Fruit fly (Drosophila melanogaster) whole organism, pupa: ENCODE results near the gene mbm.
A peak's percentile ranks its signal among the peaks of the same experiment; 100 is the strongest.

Source experiments
- CG14655 ChIP-seq: fragments of 200-800 bp; sonication (Bioruptor generic); optimal IDR thresholded peaks from 3 replicates; lab custom pipeline; 2017; ENCODE audit warnings: mild to moderate bottlenecking, missing biosample characterization, missing genetic modification reagents, missing genetic modification characterization
- CG34367 ChIP-seq: fragments of 200-800 bp; sonication (Bioruptor generic); optimal IDR thresholded peaks from 2 replicates; lab custom pipeline; 2018; ENCODE audit warnings: missing biosample characterization, mild to moderate bottlenecking, missing genetic modification characterization
- CG4496 ChIP-seq: fragments of 200-800 bp; sonication (Bioruptor generic); IDR thresholded peaks from 3 replicates; pipeline ENCODE4 v1.3.6; 2022; ENCODE audit warnings: missing biosample characterization, missing genetic modification characterization
- CG9948 ChIP-seq: fragments of 200-800 bp; sonication (Bioruptor generic); optimal IDR thresholded peaks from 2 replicates; lab custom pipeline; 2018; ENCODE audit warnings: missing biosample characterization, mild to moderate bottlenecking, missing genetic modification characterization, moderate library complexity
- EcR ChIP-seq: fragments of 200-800 bp; sonication (Bioruptor generic); optimal IDR thresholded peaks from 3 replicates; lab custom pipeline; 2019; ENCODE audit warnings: missing biosample characterization, missing genetic modification characterization, mild to moderate bottlenecking, moderate library complexity, missing genetic modification reagents
- Pif1B ChIP-seq: fragments of 200-800 bp; sonication (Bioruptor generic); optimal IDR thresholded peaks from 3 replicates; lab custom pipeline; 2016; ENCODE audit warnings: missing biosample characterization, missing genetic modification characterization
- Snoo ChIP-seq: fragments of 200-800 bp; sonication (Bioruptor generic); optimal IDR thresholded peaks from 3 replicates; lab custom pipeline; 2017; ENCODE audit warnings: missing biosample characterization, mild to moderate bottlenecking, missing genetic modification characterization, inconsistent platforms
- fd96Ca ChIP-seq: fragments of 200-800 bp; sonication (Bioruptor generic); IDR thresholded peaks from 3 replicates; pipeline ENCODE4 v1.3.6; 2022; ENCODE audit warnings: missing biosample characterization, missing genetic modification characterization
- rn ChIP-seq: fragments of 200-800 bp; sonication (Bioruptor generic); IDR thresholded peaks from 2 replicates; pipeline ENCODE4 v1.3.6; 2022; ENCODE audit warnings: missing biosample characterization, missing genetic modification characterization

DNA sequence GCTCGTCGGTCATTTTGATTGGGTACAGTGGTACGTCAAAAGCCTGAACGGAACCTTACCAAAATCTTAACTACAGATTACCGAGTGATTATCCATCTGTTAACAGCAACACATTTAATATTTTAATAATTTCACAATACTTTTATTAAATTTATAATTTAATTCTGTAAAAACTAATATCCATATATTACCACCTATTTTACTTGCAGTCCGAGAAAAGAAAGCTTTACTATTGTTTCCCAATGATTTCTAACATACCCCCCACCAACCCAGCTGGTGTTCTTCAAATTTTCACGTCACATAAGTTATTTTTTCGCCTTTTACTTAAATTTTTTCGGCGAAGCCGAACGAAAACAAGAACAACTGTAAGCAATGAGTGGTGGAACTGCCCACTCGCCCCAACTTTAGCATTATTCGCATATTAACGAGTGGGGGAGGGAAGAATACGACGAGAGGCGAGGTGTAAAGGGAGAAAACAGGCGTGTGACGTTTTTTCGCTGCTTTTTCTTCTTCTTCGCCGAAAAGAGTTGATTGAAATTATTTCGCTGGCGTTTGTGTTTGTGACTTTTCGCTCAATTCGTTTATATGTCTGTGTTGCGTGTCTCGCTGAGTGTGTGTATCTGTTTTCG lies 25.6 kb downstream of the mbm start:
- TF ChIP-seq fd96Ca (GFP tag; lab: Robert Waterston, UW), result peak; percentile 35; the same call in 1 of the 3 replicates
- TF ChIP-seq CG34367 (tag; lab: Kevin White, UChicago), result peak; percentile 40
- peak; percentile 55 for TF ChIP-seq CG4496 (GFP tag; lab: Robert Waterston, UW)
- TF ChIP-seq EcR (GFP tag; lab: Kevin White, UChicago), result no peak
- no peak for TF ChIP-seq rn (GFP tag; lab: Robert Waterston, UW)
- TF ChIP-seq CG9948 (tag; lab: Kevin White, UChicago), result peak; percentile 67
- peak; percentile 77 for TF ChIP-seq Pif1B (GFP tag; lab: Kevin White, UChicago)
- peak; percentile 80 for TF ChIP-seq CG14655 (GFP tag; lab: Kevin White, UChicago)
- TF ChIP-seq Snoo (tag; lab: Kevin White, UChicago), result peak; percentile 70
